Fruit fly (Drosophila melanogaster): ENCODE results near the gene SMC5.

The SMC5 gene

DNA sequence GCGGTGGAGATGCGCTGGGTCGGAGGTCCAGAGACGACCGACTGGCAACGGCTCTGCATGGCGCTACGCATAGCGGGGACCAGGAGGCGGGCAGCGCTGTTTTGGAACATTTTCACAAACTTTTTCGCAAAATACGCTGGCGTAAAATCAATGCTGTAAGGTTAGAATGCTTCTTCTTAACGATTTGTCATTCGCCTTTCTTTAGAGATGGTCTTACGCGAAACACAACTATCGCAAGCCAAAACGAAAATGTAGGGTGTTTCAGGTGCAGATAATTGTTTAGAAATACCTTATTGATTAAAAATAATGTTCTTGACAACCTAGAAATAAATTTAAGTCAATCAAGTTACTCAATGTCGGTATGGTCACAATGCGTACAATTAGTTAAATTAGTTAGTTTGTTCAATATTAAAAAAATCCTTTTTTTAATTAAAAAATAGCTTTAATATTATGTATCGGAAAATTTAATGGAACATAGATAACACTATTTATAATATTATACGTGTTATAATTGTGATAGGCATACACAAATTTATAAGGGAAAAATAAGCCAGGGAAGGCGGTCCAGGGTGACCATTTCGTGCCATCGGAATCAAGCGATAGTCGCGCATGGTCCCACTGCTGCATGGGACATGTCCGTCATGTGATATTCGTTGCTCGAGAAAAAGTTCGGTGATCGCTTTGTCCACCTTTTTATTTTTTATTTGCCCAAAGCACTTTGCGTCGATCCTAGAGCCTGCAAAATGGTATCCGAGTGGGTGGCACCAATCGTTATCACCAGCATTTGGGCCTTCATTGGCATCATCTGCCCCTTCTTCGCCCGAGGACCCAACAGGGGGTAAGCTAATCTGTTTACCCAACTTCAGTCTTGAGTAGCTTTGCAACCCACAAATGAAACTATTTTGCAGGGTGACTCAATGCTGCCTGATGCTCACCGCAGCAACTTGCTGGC, 29.5 kb upstream of the SMC5 start, which contains the start of the genes COX8 and VhaM9.7-b (continued):
- TF ChIP-seq acj6 (GFP tag; optimal IDR thresholded peaks at IDR 0.05) (no peak), CG31627 (GFP tag; optimal IDR thresholded peaks at IDR 0.05) (peak; percentile 67), Eip78C (GFP tag) (peak; percentile 80), esn (GFP tag; optimal IDR thresholded peaks at IDR 0.05) (peak; percentile 67), Smox (GFP tag; optimal IDR thresholded peaks at IDR 0.05) (no peak), Hr4 (GFP tag; optimal IDR thresholded peaks at IDR 0.05) (peak; percentile 61), cyc (GFP tag; optimal IDR thresholded peaks at IDR 0.05) (peak; percentile 60), Eip93F (GFP tag; optimal IDR thresholded peaks at IDR 0.05) (no peak), CG9139 (GFP tag; optimal IDR thresholded peaks at IDR 0.05) (no peak), CG15336 (GFP tag; IDR thresholded peaks at IDR 0.05) (no peak), CG6854 (GFP tag; optimal IDR thresholded peaks at IDR 0.05) (no peak), CG11762 (GFP tag; optimal IDR thresholded peaks at IDR 0.05; ENCODE audit: insufficient read depth) (no peak), CG4318 (GFP tag; optimal IDR thresholded peaks at IDR 0.05) (no peak), Eip75B (GFP tag; optimal IDR thresholded peaks at IDR 0.05) (no peak), achi (GFP tag; optimal IDR thresholded peaks at IDR 0.05) (no peak), OdsH (GFP tag; optimal IDR thresholded peaks at IDR 0.05) (no peak), salr (GFP tag; optimal IDR thresholded peaks at IDR 0.05) (no peak), Met (GFP tag; optimal IDR thresholded peaks at IDR 0.05) (no peak), CG16779 (tag; optimal IDR thresholded peaks at IDR 0.05) (no peak), CG10631 (GFP tag; optimal IDR thresholded peaks at IDR 0.05) (no peak), Ets21C (GFP tag; optimal IDR thresholded peaks at IDR 0.05) (peak; percentile 39), lz (GFP tag; optimal IDR thresholded peaks at IDR 0.05) (peak; percentile 63), svp (GFP tag) (no peak), Sox15 (GFP tag; optimal IDR thresholded peaks at IDR 0.05) (peak; percentile 54), pdm3 (GFP tag; optimal IDR thresholded peaks at IDR 0.05) (no peak), Hr39 (GFP tag; optimal IDR thresholded peaks at IDR 0.05) (no peak), CG32006 (GFP tag; optimal IDR thresholded peaks at IDR 0.05) (no peak), CG11902 (GFP tag; optimal IDR thresholded peaks at IDR 0.05) (peak; percentile 55), CG6792 (GFP tag; optimal IDR thresholded peaks at IDR 0.05) (no peak), topi (GFP tag; optimal IDR thresholded peaks at IDR 0.05) (no peak)

DNA sequence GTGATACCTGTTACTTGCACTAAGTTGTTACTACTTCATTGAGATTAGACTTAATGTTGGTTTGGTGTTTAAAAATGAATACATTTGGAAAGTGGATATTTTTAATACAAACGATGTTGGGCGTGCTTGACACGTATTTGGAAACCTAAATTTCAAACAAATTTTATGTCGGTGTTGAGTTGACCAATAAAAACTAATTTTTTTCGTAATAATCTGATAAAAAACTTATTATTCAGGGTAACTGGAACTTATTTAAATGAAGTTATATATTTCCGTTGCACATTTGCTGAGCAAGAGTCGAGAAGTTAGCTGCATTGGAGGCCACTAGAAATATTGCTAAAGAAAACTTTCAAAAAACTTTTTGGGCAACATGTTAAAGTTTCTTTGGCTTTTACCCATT, 26.9 kb upstream of the SMC5 start, which contains the start of gene CG33290:
Gene CG33290, plus strand, starts transcription at position 301 of the 400 bp plus-strand sequence.
- TF ChIP-seq Eip93F (GFP tag; optimal IDR thresholded peaks at IDR 0.05) (no peak), CG6808 (GFP tag; optimal IDR thresholded peaks at IDR 0.05) (no peak), CG11902 (GFP tag; optimal IDR thresholded peaks at IDR 0.05) (no peak), CG9139 (GFP tag; optimal IDR thresholded peaks at IDR 0.05) (no peak)

DNA sequence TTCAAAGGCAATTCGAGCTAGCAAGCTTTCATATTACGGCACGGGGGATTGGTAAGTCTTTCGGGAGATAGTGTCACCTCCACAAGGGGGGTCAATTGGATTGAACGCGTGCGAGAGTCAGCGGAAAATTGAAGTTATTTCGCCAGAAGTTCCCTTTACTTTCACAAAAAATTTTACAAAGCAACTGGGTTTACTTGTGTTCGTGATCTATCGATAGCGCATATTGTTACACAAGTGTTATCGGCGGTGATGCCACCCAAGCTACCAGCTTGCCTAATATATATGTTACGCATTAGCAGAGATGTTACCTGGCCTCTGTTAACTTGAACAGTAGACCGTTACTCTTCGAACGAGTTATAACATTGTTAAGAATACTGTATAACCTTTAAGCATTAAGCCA, 14.2 kb upstream of the SMC5 start, which contains the start of gene Wnk:
Gene Wnk, minus strand, starts transcription at position 177 of the 400 bp plus-strand sequence.
- TF ChIP-seq Eip78C (GFP tag) (no peak), achi (GFP tag; optimal IDR thresholded peaks at IDR 0.05) (no peak), Gug (GFP tag; IDR thresholded peaks at IDR 0.05) (no peak), CG16779 (tag; optimal IDR thresholded peaks at IDR 0.05) (no peak), salr (GFP tag; optimal IDR thresholded peaks at IDR 0.05) (no peak), Smox (GFP tag; optimal IDR thresholded peaks at IDR 0.05) (no peak), fkh (GFP tag; optimal IDR thresholded peaks at IDR 0.05) (no peak), CG10669 (GFP tag; optimal IDR thresholded peaks at IDR 0.05) (no peak), OdsH (GFP tag; optimal IDR thresholded peaks at IDR 0.05) (no peak), CG7368 (GFP tag; optimal IDR thresholded peaks at IDR 0.05) (no peak)
